Worm (Caenorhabditis elegans) whole organism, L4 larva: ENCODE data around the gene btb-2.

Experiments
- T20F7.1 ChIP-seq: fragments of 200-800 bp; sonication (Bioruptor generic); optimal IDR thresholded peaks from 2 replicates; lab custom pipeline; 2018; ENCODE audit warnings: mild to moderate bottlenecking, missing genetic modification characterization, missing compliant biosample characterization
- ceh-82 ChIP-seq: sonication (generic microtip); optimal IDR thresholded peaks from 2 replicates; lab custom pipeline; 2017; ENCODE audit warnings: missing biosample characterization, missing genetic modification characterization

DNA sequence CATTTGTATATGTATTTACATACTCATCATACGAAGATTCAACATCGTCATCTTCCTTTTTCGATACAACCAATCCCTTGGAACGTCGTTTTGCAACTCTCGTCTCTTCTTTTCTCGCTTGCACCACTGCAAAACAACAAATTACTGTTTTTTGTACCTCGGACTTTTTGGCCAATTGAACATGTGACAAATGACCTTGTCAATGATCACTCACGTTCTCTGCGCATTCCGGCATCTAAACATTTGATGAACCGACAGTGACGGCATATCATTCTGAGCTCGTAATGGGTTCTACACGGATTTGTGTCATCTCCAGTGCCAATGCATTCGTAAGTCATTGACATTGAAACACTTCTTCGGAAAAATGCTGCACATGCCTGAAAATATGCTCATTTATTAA is 46.4 kb downstream of the btb-2 start:
- TF ChIP-seq T20F7.1 (GFP tag; lab: Kevin White, UChicago) = no peak
- TF ChIP-seq ceh-82 (tag; lab: Kevin White, UChicago) = no peak
